Fruit fly (Drosophila melanogaster): Measurements from ENCODE around the gene CG13786.

Gene CG13786

DNA sequence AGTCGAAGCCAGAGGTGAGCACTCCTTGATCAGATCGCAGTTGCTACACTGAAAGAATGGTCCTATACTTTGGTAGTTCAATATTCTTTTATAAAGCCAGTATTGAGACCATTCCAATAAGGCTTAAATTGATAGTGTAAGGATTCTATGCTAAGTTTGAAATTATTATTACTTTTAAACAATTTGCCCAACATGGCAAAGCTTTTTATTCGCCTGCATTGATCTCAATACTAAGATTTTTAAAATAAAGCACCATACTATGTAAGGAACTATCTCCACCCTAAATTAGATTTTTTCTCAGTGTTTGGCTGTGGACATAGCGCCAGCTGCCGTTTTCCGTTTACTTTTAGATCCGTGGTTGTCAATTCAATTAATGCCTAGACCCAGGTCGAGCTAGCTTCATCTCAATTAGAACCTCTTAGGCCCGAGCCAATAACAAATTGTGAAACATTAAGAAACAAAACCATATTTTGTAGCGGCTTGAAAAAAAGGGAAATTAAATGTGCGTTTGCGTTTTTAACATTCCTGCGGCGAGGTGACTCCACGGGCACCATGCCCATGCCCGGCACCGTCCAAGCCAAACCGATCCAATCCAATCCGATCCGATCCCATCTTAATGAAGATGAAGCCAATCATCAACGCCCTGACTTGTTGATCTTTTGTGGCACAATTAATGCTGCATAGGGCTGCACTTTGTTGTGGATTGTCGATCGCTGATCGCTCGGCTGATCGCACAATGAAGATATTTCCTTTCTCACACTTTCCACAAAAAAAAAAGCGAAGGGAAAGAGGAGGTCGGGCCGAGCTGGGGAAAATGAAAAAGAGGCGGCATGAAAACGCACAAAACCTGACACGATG, 40.9 kb upstream of the CG13786 start (continued):
- TF ChIP-seq stc (GFP tag; IDR thresholded peaks at IDR 0.05) (0 out of 2 replicates have a peak, but pooled peaks have one; percentile 9), CG10565 (GFP tag; optimal IDR thresholded peaks at IDR 0.05) (no peak), tgo (GFP tag; IDR thresholded peaks at IDR 0.05) (peak; percentile 21; the same call in 1 of the 3 replicates), pum (GFP tag; optimal IDR thresholded peaks at IDR 0.05) (no peak), grau (tag; optimal IDR thresholded peaks at IDR 0.05) (peak; percentile 61), Bgb (GFP tag; IDR thresholded peaks at IDR 0.05; ENCODE audit: partially characterized antibody) (no peak), Ets65A (GFP tag) (peak; percentile 46), row (GFP tag; IDR thresholded peaks at IDR 0.05) (peak; percentile 42; the same call in 2 of the 3 replicates), mirr (GFP tag; optimal IDR thresholded peaks at IDR 0.05) (no peak), chn (GFP tag; optimal IDR thresholded peaks at IDR 0.05) (peak; percentile 20), CG30020 (tag; optimal IDR thresholded peaks at IDR 0.05) (no peak), Sox100B (GFP tag; optimal IDR thresholded peaks at IDR 0.05) (peak; percentile 42), Atf-2 (GFP tag; optimal IDR thresholded peaks at IDR 0.05) (peak; percentile 21), sisA (GFP tag; IDR thresholded peaks at IDR 0.05) (0 out of 2 replicates have a peak, but pooled peaks have one; percentile 19), CG30403 (GFP tag; optimal IDR thresholded peaks at IDR 0.05) (peak; percentile 38), CG4424 (GFP tag; optimal IDR thresholded peaks at IDR 0.05) (peak; percentile 52), shn (GFP tag; optimal IDR thresholded peaks at IDR 0.05) (peak; percentile 17), bigmax (GFP tag; optimal IDR thresholded peaks at IDR 0.05) (no peak), nerfin-1 (tag; optimal IDR thresholded peaks at IDR 0.05) (peak; percentile 18), NC2α (GFP tag; optimal IDR thresholded peaks at IDR 0.05) (no peak), phol (tag; optimal IDR thresholded peaks at IDR 0.05) (peak; percentile 64), H2.0 (GFP tag; IDR thresholded peaks at IDR 0.05) (no peak), ewg (GFP tag; optimal IDR thresholded peaks at IDR 0.05) (peak; percentile 21), BtbVII (GFP tag; optimal IDR thresholded peaks at IDR 0.05) (no peak), CG7556 (GFP tag; optimal IDR thresholded peaks at IDR 0.05) (peak; percentile 53), Nf-YB (GFP tag; optimal IDR thresholded peaks at IDR 0.05) (no peak), esg (GFP tag; conservative IDR thresholded peaks at IDR 0.05) (no peak; the same call in 1 of the 2 replicates), CG11398 (GFP tag; optimal IDR thresholded peaks at IDR 0.05) (peak; percentile 4), gt (GFP tag; IDR thresholded peaks at IDR 0.05) (peak; percentile 8; the same call in 1 of the 2 replicates), CG11504 (tag; optimal IDR thresholded peaks at IDR 0.05) (peak; percentile 59), hb (GFP tag; IDR thresholded peaks at IDR 0.05; ENCODE audit: partially characterized antibody) (no peak), Doc2 (GFP tag; IDR thresholded peaks at IDR 0.05) (no peak), onecut (GFP tag; IDR thresholded peaks at IDR 0.05) (0 out of 2 replicates have a peak, but pooled peaks have one; percentile 13), pnt (GFP tag; optimal IDR thresholded peaks at IDR 0.05) (no peak), zfh1 (GFP tag; IDR thresholded peaks at IDR 0.05) (peak; percentile 67), inv (GFP tag; IDR thresholded peaks at IDR 0.05; ENCODE audit: partially characterized antibody) (no peak), nerfin-2 (GFP tag; IDR thresholded peaks at IDR 0.05; ENCODE audit: partially characterized antibody) (no peak), sens-2 (GFP tag; IDR thresholded peaks at IDR 0.05) (no peak), dm (GFP tag; optimal IDR thresholded peaks at IDR 0.05) (no peak), ttk (GFP tag; IDR thresholded peaks at IDR 0.05) (no peak), CG16863 (GFP tag; optimal IDR thresholded peaks at IDR 0.05) (peak; percentile 19), CG8089 (GFP tag; optimal IDR thresholded peaks at IDR 0.05) (no peak), toy (GFP tag; IDR thresholded peaks at IDR 0.05) (no peak), grn (GFP tag; optimal IDR thresholded peaks at IDR 0.05) (peak; percentile 77), CG1529 (GFP tag; optimal IDR thresholded peaks at IDR 0.05) (peak; percentile 19), CG4820 (GFP tag; optimal IDR thresholded peaks at IDR 0.05) (peak; percentile 48), CG12219 (GFP tag; optimal IDR thresholded peaks at IDR 0.05) (peak; percentile 13), klu (GFP tag; IDR thresholded peaks at IDR 0.05) (no peak), HLH3B (GFP tag; IDR thresholded peaks at IDR 0.05) (peak; percentile 28; the same call in 1 of the 2 replicates), CG16815 (GFP tag; optimal IDR thresholded peaks at IDR 0.05) (peak; percentile 58)
